Fruit fly (Drosophila melanogaster): ENCODE data around the gene CG18304.

Gene CG18304

dm6 chr2L:6968013-6968517 is 25.5 kb upstream of the CG18304 start (continued):
- TF ChIP-seq pho (GFP tag; optimal IDR thresholded peaks at IDR 0.05) (peak; percentile 29), CG14710 (tag; optimal IDR thresholded peaks at IDR 0.05) (no peak), CG13775 (GFP tag; optimal IDR thresholded peaks at IDR 0.05) (peak; percentile 54), usp (GFP tag; optimal IDR thresholded peaks at IDR 0.05) (no peak), CG11723 (GFP tag; optimal IDR thresholded peaks at IDR 0.05) (no peak), CG16813 (GFP tag; IDR thresholded peaks at IDR 0.05; ENCODE audit: partially characterized antibody) (peak; percentile 5), vnd (GFP tag; IDR thresholded peaks at IDR 0.05; ENCODE audit: partially characterized antibody) (peak; percentile 57), CG7786 (GFP tag; optimal IDR thresholded peaks at IDR 0.05) (peak; percentile 28), zfh1 (GFP tag; IDR thresholded peaks at IDR 0.05) (peak; percentile 51; the same call in 1 of the 3 replicates), gfzf (GFP tag; optimal IDR thresholded peaks at IDR 0.05) (peak; percentile 1), CG7928 (GFP tag; optimal IDR thresholded peaks at IDR 0.05) (peak; percentile 86), mld (GFP tag; IDR thresholded peaks at IDR 0.05; ENCODE audit: partially characterized antibody) (peak; percentile 51; the same call in 2 of the 3 replicates), Scr (GFP tag; IDR thresholded peaks at IDR 0.05; ENCODE audit: partially characterized antibody) (peak; percentile 86), sima (GFP tag; optimal IDR thresholded peaks at IDR 0.05) (no peak), HHEX (GFP tag; optimal IDR thresholded peaks at IDR 0.05) (peak; percentile 65), CG15269 (tag; optimal IDR thresholded peaks at IDR 0.05) (peak; percentile 41), CG14860 (GFP tag; IDR thresholded peaks at IDR 0.05; ENCODE audit: partially characterized antibody) (peak; percentile 59), Sry-β (GFP tag; optimal IDR thresholded peaks at IDR 0.05) (no peak), Awh (GFP tag; IDR thresholded peaks at IDR 0.05) (no peak), her (GFP tag; optimal IDR thresholded peaks at IDR 0.05) (peak; percentile 66), shn (GFP tag; optimal IDR thresholded peaks at IDR 0.05) (peak; percentile 38), unc-4 (GFP tag; IDR thresholded peaks at IDR 0.05; ENCODE audit: partially characterized antibody) (peak; percentile 70), Fer1 (GFP tag; optimal IDR thresholded peaks at IDR 0.05) (peak; percentile 63), CG11093 (GFP tag; IDR thresholded peaks at IDR 0.05) (0 out of 3 replicates have a peak, but pooled peaks have one; percentile 14), Atf-2 (GFP tag; optimal IDR thresholded peaks at IDR 0.05) (peak; percentile 38), CG5245 (GFP tag; optimal IDR thresholded peaks at IDR 0.05) (peak; percentile 26), CG10979 (tag; optimal IDR thresholded peaks at IDR 0.05) (peak; percentile 53), Hmr (GFP tag; optimal IDR thresholded peaks at IDR 0.05) (peak; percentile 52), CG8388 (GFP tag; optimal IDR thresholded peaks at IDR 0.05) (peak; percentile 31), HmgD (GFP tag; optimal IDR thresholded peaks at IDR 0.05) (peak; percentile 8), Nf-YA (GFP tag; IDR thresholded peaks at IDR 0.05) (0 out of 2 replicates have a peak, but pooled peaks have one; percentile 34), hkb (optimal IDR thresholded peaks at IDR 0.05) (no peak), hkb (GFP tag; IDR thresholded peaks at IDR 0.05) (peak; percentile 73), stwl (tag; optimal IDR thresholded peaks at IDR 0.05) (peak; percentile 14), MESR4 (GFP tag; optimal IDR thresholded peaks at IDR 0.05) (peak; percentile 93), Gug (GFP tag; IDR thresholded peaks at IDR 0.05) (peak; percentile 67), crp (GFP tag; optimal IDR thresholded peaks at IDR 0.05) (peak in 1 of 2 experiments; percentile 34), HLH54F (GFP tag; optimal IDR thresholded peaks at IDR 0.05) (peak; percentile 32), CG17359 (tag; optimal IDR thresholded peaks at IDR 0.05) (peak; percentile 26), Pdp1 (GFP tag; optimal IDR thresholded peaks at IDR 0.05) (peak; percentile 33 to 62), schlank (tag; optimal IDR thresholded peaks at IDR 0.05) (no peak), CG3847 (GFP tag; IDR thresholded peaks at IDR 0.05) (0 out of 2 replicates have a peak, but pooled peaks have one; percentile 16), CG1602 (GFP tag; optimal IDR thresholded peaks at IDR 0.05) (no peak), CG10543 (GFP tag; optimal IDR thresholded peaks at IDR 0.05) (no peak), CTCF (GFP tag; optimal IDR thresholded peaks at IDR 0.05) (peak; percentile 89), tna (GFP tag; IDR thresholded peaks at IDR 0.05; ENCODE audit: partially characterized antibody) (peak; percentile 56; the same call in 1 of the 2 replicates), bbx (GFP tag; IDR thresholded peaks at IDR 0.05; ENCODE audit: partially characterized antibody) (peak; percentile 81; the same call in 1 of the 2 replicates), gro (GFP tag; optimal IDR thresholded peaks at IDR 0.05) (peak; percentile 73), CG7271 (tag; optimal IDR thresholded peaks at IDR 0.05) (no peak)
